Worm (Caenorhabditis elegans) whole organism, L4/young adult: ENCODE data around the gene ser-2.

Experiments used
- W03F9.2 ChIP-seq: fragments of 150-350 bp; optimal IDR thresholded peaks from 2 replicates; lab custom pipeline; 2014; ENCODE audit warnings: missing biosample characterization, missing genetic modification characterization
- dao-5 ChIP-seq: sonication (generic microtip); optimal IDR thresholded peaks from 2 replicates; lab custom pipeline; 2016; ENCODE audit warnings: missing genotype, missing genetic modification characterization, moderate library complexity, missing compliant biosample characterization
- him-1 ChIP-seq: sonication (generic microtip); optimal IDR thresholded peaks from 2 replicates; lab custom pipeline; 2016; ENCODE audit warnings: missing genotype, missing genetic modification reagents, missing genetic modification characterization, missing compliant biosample characterization

DNA sequence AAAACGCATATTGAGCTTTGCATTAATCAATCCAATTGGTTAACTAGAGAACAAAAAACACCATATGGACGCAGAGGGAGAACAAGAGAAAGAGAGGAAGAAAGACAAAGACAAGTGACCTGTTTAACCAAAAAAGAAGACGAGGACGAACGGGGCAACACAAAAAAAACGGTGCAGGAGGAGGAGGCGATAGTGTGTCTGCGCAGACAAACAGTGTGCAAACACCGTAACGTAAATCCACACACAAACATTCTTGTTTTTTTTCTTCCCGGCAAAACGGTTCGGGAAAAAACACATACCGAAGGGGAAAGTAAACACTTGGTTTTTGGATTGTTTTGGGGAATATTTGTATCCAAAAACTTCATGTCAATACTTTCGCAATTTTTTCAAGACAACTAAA, 56.2 kb downstream of the ser-2 start:
- no peak for TF ChIP-seq W03F9.2 (tag; lab: Kevin White, UChicago)
- TF ChIP-seq dao-5 = no peak
- TF ChIP-seq him-1 = no peak
